Worm (Caenorhabditis elegans) whole organism, L2 larva: ENCODE results near the gene srh-85.

Experiments used
- C34F6.9 ChIP-seq: fragments of 150-350 bp; optimal IDR thresholded peaks from 2 replicates; lab custom pipeline; 2014; ENCODE audit warnings: missing biosample characterization, missing genetic modification characterization
- F13H6.1 ChIP-seq: sonication (generic microtip); optimal IDR thresholded peaks from 2 replicates; lab custom pipeline; 2016; ENCODE audit warnings: missing genetic modification characterization, missing compliant biosample characterization
- R02D3.7 ChIP-seq: fragments of 150-350 bp; optimal IDR thresholded peaks from 2 replicates; lab custom pipeline; 2014; ENCODE audit warnings: missing biosample characterization, missing genetic modification characterization
- Y55F3AM.14 ChIP-seq: fragments of 200-800 bp; sonication (Bioruptor generic); optimal IDR thresholded peaks from 2 replicates; lab custom pipeline; 2018; ENCODE audit warnings: mild to moderate bottlenecking, missing genetic modification characterization, missing compliant biosample characterization
- ZK546.5 ChIP-seq: sonication (generic microtip); optimal IDR thresholded peaks from 2 replicates; lab custom pipeline; 2017; ENCODE audit warnings: missing biosample characterization, missing genetic modification characterization
- alr-1 ChIP-seq: fragments of 150-350 bp; optimal IDR thresholded peaks from 2 replicates; lab custom pipeline; 2014; ENCODE audit warnings: missing biosample characterization, missing genetic modification characterization
- aly-2 ChIP-seq: fragments of 150-350 bp; optimal IDR thresholded peaks from 2 replicates; lab custom pipeline; 2014; ENCODE audit warnings: missing biosample characterization, missing genetic modification characterization
- ama-1 ChIP-seq: fragments of 150-350 bp; optimal IDR thresholded peaks from 2 replicates; lab custom pipeline; 2018; ENCODE audit warnings: inconsistent platforms
- blmp-1 ChIP-seq: sonication (generic microtip); optimal IDR thresholded peaks from 2 replicates; lab custom pipeline; 2017; ENCODE audit warnings: missing genetic modification characterization, mild to moderate bottlenecking, missing compliant biosample characterization, antibody characterized with exemption, moderate library complexity; ENCODE audit not compliant: insufficient read depth
- ceh-82 ChIP-seq: fragments of 150-350 bp; optimal IDR thresholded peaks from 2 replicates; lab custom pipeline; 2014; ENCODE audit warnings: missing biosample characterization, missing genetic modification characterization
- crh-2 ChIP-seq: sonication (generic microtip); optimal IDR thresholded peaks from 2 replicates; lab custom pipeline; 2017; ENCODE audit warnings: missing biosample characterization, missing genetic modification characterization
- dmd-4 ChIP-seq: sonication (generic microtip); optimal IDR thresholded peaks from 2 replicates; lab custom pipeline; 2017; ENCODE audit warnings: missing biosample characterization, missing genetic modification characterization
- egl-27 ChIP-seq: sonication (generic microtip); optimal IDR thresholded peaks from 3 replicates; lab custom pipeline; 2017; ENCODE audit warnings: missing biosample characterization, missing genetic modification reagents, missing genetic modification characterization
- elt-3 ChIP-seq: sonication (generic microtip); optimal IDR thresholded peaks from 2 replicates; lab custom pipeline; 2017; ENCODE audit warnings: missing biosample characterization, missing genetic modification characterization
- fos-1 ChIP-seq: fragments of 150-350 bp; optimal IDR thresholded peaks from 2 replicates; lab custom pipeline; 2014; ENCODE audit warnings: missing biosample characterization, missing genetic modification characterization
- gmeb-1 ChIP-seq: fragments of 150-350 bp; optimal IDR thresholded peaks from 2 replicates; lab custom pipeline; 2014; ENCODE audit warnings: missing biosample characterization, missing genetic modification characterization
- lin-11 ChIP-seq: fragments of 150-350 bp; sonication (generic microtip); optimal IDR thresholded peaks from 2 replicates; lab custom pipeline; 2014; ENCODE audit warnings: missing biosample characterization, missing genetic modification characterization, inconsistent platforms, mixed read lengths
- lin-13 ChIP-seq: fragments of 150-350 bp; optimal IDR thresholded peaks from 2 replicates; lab custom pipeline; 2014; ENCODE audit warnings: missing biosample characterization, missing genetic modification reagents, missing genetic modification characterization
- lin-39 ChIP-seq: fragments of 150-350 bp; optimal IDR thresholded peaks from 2 replicates; lab custom pipeline; 2014; ENCODE audit warnings: missing biosample characterization, missing genetic modification reagents, missing genetic modification characterization
- lsy-2 ChIP-seq, 2 experiments: fragments of 150-350 bp in 1 of 2; sonication (generic microtip) in 1 of 2; optimal IDR thresholded peaks; 2 replicates each; lab custom pipeline; 2014 to 2017; ENCODE audit warnings: missing biosample characterization in 2 of 2, missing genetic modification characterization in 2 of 2
- mbf-1 ChIP-seq: sonication (generic microtip); optimal IDR thresholded peaks from 2 replicates; lab custom pipeline; 2017; ENCODE audit warnings: missing biosample characterization, missing genetic modification characterization
- mdl-1 ChIP-seq, 2 experiments: fragments of 150-350 bp in 1 of 2; sonication (generic microtip) in 1 of 2; optimal IDR thresholded peaks; 2 replicates each; lab custom pipeline; 2017; ENCODE audit warnings: missing biosample characterization in 2 of 2, missing genetic modification characterization in 2 of 2
- nhr-10 ChIP-seq: sonication (generic microtip); optimal IDR thresholded peaks from 2 replicates; lab custom pipeline; 2017; ENCODE audit warnings: missing biosample characterization, missing genetic modification characterization
- nhr-12 ChIP-seq: fragments of 150-350 bp; optimal IDR thresholded peaks from 2 replicates; lab custom pipeline; 2014; ENCODE audit warnings: missing biosample characterization, missing genetic modification characterization
- nhr-129 ChIP-seq: fragments of 150-350 bp; optimal IDR thresholded peaks from 2 replicates; lab custom pipeline; 2014; ENCODE audit warnings: missing biosample characterization, missing genetic modification characterization
- nhr-23 ChIP-seq: fragments of 150-350 bp; optimal IDR thresholded peaks from 2 replicates; lab custom pipeline; 2014; ENCODE audit warnings: missing biosample characterization, missing genetic modification reagents, missing genetic modification characterization
- nhr-237 ChIP-seq: fragments of 150-350 bp; optimal IDR thresholded peaks from 2 replicates; lab custom pipeline; 2014; ENCODE audit warnings: missing biosample characterization, missing genetic modification characterization
- nhr-25 ChIP-seq: fragments of 150-350 bp; sonication (generic microtip); optimal IDR thresholded peaks from 3 replicates; lab custom pipeline; 2014; ENCODE audit warnings: missing biosample characterization, missing genetic modification characterization
- nhr-6 ChIP-seq: fragments of 150-350 bp; optimal IDR thresholded peaks from 2 replicates; lab custom pipeline; 2014; ENCODE audit warnings: missing biosample characterization, missing genetic modification characterization
- nhr-77 ChIP-seq: fragments of 150-350 bp; optimal IDR thresholded peaks from 2 replicates; lab custom pipeline; 2014; ENCODE audit warnings: missing biosample characterization, missing genetic modification characterization
- sem-4 ChIP-seq: fragments of 150-350 bp; optimal IDR thresholded peaks from 2 replicates; lab custom pipeline; 2014; ENCODE audit warnings: missing biosample characterization, missing genetic modification reagents, missing genetic modification characterization
- skn-1 ChIP-seq: sonication (generic microtip); optimal IDR thresholded peaks from 2 replicates; lab custom pipeline; 2017; ENCODE audit warnings: missing biosample characterization, missing genetic modification characterization
- sma-9 ChIP-seq, 2 experiments: fragments of 150-350 bp in 1 of 2; sonication (generic microtip) in 1 of 2; optimal IDR thresholded peaks; 2 replicates each; lab custom pipeline; 2014 to 2016; ENCODE audit warnings: missing genetic modification characterization in 2 of 2, mild to moderate bottlenecking in 1 of 2, missing biosample characterization in 1 of 2, missing compliant biosample characterization in 1 of 2, missing genetic modification reagents in 1 of 2, moderate library complexity in 1 of 2
- unc-55 ChIP-seq: fragments of 150-350 bp; sonication (generic microtip); optimal IDR thresholded peaks from 3 replicates; lab custom pipeline; 2014; ENCODE audit warnings: missing biosample characterization, missing genetic modification reagents, missing genetic modification characterization
- unc-62 ChIP-seq: fragments of 150-350 bp; optimal IDR thresholded peaks from 2 replicates; lab custom pipeline; 2014; ENCODE audit warnings: missing biosample characterization, missing genetic modification reagents, missing genetic modification characterization
- ztf-1 ChIP-seq: fragments of 200-800 bp; sonication (Bioruptor generic); conservative IDR thresholded peaks from 2 replicates; pipeline ENCODE4 v1.3.6; 2022; ENCODE audit warnings: missing genetic modification characterization, missing compliant biosample characterization
- ztf-11 ChIP-seq: sonication (generic microtip); optimal IDR thresholded peaks from 2 replicates; lab custom pipeline; 2017; ENCODE audit warnings: missing biosample characterization, missing genetic modification characterization
- ztf-4 ChIP-seq: fragments of 150-350 bp; optimal IDR thresholded peaks from 2 replicates; lab custom pipeline; 2014; ENCODE audit warnings: missing biosample characterization, missing genetic modification characterization

Gene srh-85

ce11 chrV:2987407-2987806 lies at the start of gene srh-85:
srh-85 (minus strand) TSS chrV:2987507.
- TF ChIP-seq C34F6.9 (tag; lab: Kevin White, UChicago) (no peak), nhr-25 (no peak), nhr-10 (no peak), Y55F3AM.14 (GFP tag; lab: Kevin White, UChicago) (no peak), unc-55 (no peak), alr-1 (no peak), nhr-237 (tag; lab: Kevin White, UChicago) (no peak), gmeb-1 (tag; lab: Kevin White, UChicago) (no peak), elt-3 (no peak), lin-39 (tag; lab: Kevin White, UChicago) (no peak), ztf-4 (no peak), lsy-2 (tag; optimal IDR thresholded peaks at IDR 0.05; lab: Kevin White, UChicago) (no peak), ztf-1 (GFP tag; lab: Robert Waterston, UW) (no peak), unc-62 (GFP tag; lab: Kevin White, UChicago) (no peak), lin-13 (GFP tag; lab: Kevin White, UChicago) (no peak), ZK546.5 (no peak), nhr-23 (no peak), blmp-1 (no peak), nhr-6 (no peak), ztf-11 (no peak)

DNA sequence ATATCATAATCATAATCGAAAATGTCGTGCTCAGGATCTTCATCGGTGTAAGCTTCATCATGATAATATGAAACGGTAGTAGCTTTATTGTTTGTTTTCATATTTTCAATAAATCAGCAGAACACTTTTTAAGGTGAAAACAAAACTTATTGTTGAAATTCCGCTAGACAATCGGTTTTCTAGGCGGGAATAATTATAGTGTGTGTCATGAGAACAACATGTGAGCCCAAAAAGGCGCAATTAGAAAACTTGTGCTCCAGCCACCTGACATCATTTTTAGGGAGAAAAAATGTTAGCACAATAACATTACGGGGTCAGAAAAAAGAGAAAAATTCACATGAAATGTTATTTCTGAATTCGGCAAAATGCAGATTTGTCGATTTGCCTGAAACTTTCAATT lies 46.9 kb upstream of the srh-85 start, which contains the start of gene srw-8:
srw-8 (minus strand) TSS at position 101 of the 400 bp plus-strand sequence.
- TF ChIP-seq mdl-1 (tag; optimal IDR thresholded peaks at IDR 0.05; lab: Kevin White, UChicago) (no peak), unc-62 (GFP tag; lab: Kevin White, UChicago) (no peak), R02D3.7 (tag; lab: Kevin White, UChicago) (no peak), lsy-2 (tag; optimal IDR thresholded peaks at IDR 0.05; lab: Kevin White, UChicago) (no peak), nhr-129 (tag; lab: Kevin White, UChicago) (no peak), mbf-1 (no peak), ztf-4 (no peak), skn-1 (no peak)

- TF ChIP-seq unc-62 (GFP tag; lab: Kevin White, UChicago) (no peak), lsy-2 (tag; optimal IDR thresholded peaks at IDR 0.05; lab: Kevin White, UChicago) (no peak), nhr-12 (no peak), sma-9 (GFP tag; optimal IDR thresholded peaks at IDR 0.05; lab: Kevin White, UChicago) (no peak), sma-9 (tag; optimal IDR thresholded peaks at IDR 0.05; lab: Kevin White, UChicago) (no peak), sem-4 (tag; lab: Kevin White, UChicago) (no peak)
These were observed 45.0 kb upstream of the srh-85 start, which contains the start of gene irld-38 for ce11 chrV:3032343-3032742. irld-38 (minus strand) TSS chrV:3032443.

DNA sequence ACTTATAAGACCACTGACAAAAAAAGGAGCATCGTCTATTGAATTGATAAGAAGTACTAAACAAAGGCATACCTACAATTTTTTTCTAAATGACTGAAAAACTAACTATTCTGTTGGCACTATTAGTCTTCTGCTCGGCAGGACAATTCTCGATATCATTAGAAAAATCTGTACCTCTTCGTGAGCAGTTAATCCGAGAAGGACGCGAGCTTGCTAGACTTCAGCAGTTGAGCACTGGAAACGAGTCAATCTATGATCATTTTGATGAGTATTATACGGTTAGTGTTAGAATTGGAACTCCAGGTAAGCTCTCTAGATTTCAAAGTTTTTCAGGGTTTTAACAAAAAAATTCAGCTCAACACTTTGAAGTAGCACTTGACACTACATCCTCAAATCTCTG lies 40.9 kb upstream of the srh-85 start, which contains the start of gene asp-7:
asp-7 (plus strand) TSS at position 81 of the 400 bp plus-strand sequence.
- TF ChIP-seq Y55F3AM.14 (GFP tag; lab: Kevin White, UChicago) = no peak
- TF ChIP-seq ama-1 = no peak
- TF ChIP-seq ceh-82 (tag; lab: Kevin White, UChicago) = no peak

ce11 chrV:3024274-3024673 lies 37.0 kb upstream of the srh-85 start, which contains the start of gene asp-8:
asp-8 (plus strand) TSS chrV:3024549.
- peak; percentile 28 for TF ChIP-seq fos-1
- TF ChIP-seq sma-9 (GFP tag; optimal IDR thresholded peaks at IDR 0.05; lab: Kevin White, UChicago) = peak; percentile 45
- no peak for TF ChIP-seq sma-9 (tag; optimal IDR thresholded peaks at IDR 0.05; lab: Kevin White, UChicago)
- no peak for TF ChIP-seq nhr-6
- no peak for TF ChIP-seq lin-13 (GFP tag; lab: Kevin White, UChicago)
- no peak for TF ChIP-seq lsy-2 (tag; optimal IDR thresholded peaks at IDR 0.05; lab: Kevin White, UChicago)
- TF ChIP-seq nhr-25 = no peak

DNA sequence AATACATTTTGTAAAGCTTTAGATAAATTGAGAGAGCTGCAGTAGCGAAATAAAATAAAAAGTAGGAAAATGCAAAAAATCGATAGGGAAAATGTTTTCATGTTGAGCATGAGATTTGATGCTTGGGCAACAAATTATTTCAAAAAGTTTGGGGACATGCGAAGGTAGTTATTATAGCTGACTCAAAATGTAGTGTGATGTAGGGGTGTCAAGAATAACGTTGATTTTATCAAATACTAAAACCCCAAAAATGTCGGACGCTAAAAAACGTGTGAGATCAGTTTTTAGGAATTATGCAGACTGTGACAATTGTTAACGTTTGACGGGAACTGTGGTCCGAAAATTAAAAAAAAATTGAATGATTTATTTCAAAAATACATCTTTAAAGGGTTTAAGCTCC lies 34.0 kb upstream of the srh-85 start, which contains the start of gene irld-12:
irld-12 (minus strand) TSS at position 101 of the 400 bp plus-strand sequence.
- TF ChIP-seq gmeb-1 (tag; lab: Kevin White, UChicago) (no peak), lin-11 (no peak), F13H6.1 (tag; lab: Kevin White, UChicago) (no peak), Y55F3AM.14 (GFP tag; lab: Kevin White, UChicago) (no peak), aly-2 (no peak), nhr-77 (no peak), nhr-10 (no peak), lsy-2 (tag; optimal IDR thresholded peaks at IDR 0.05; lab: Kevin White, UChicago) (no peak), dmd-4 (tag; lab: Kevin White, UChicago) (no peak), nhr-6 (no peak), ztf-11 (no peak), sem-4 (tag; lab: Kevin White, UChicago) (no peak), mbf-1 (no peak), unc-62 (GFP tag; lab: Kevin White, UChicago) (no peak), egl-27 (tag; lab: Kevin White, UChicago) (no peak), nhr-25 (no peak), C34F6.9 (tag; lab: Kevin White, UChicago) (no peak), ztf-4 (no peak), crh-2 (tag; lab: Kevin White, UChicago) (no peak)
